Fruit fly (Drosophila melanogaster) whole organism, embryonic: ENCODE results near the gene CG3726.
A peak's percentile ranks its signal among the peaks of the same experiment; 100 is the strongest.

Source experiments
- Atf-2 ChIP-seq: fragments of 200-800 bp; sonication (Bioruptor generic); optimal IDR thresholded peaks from 2 replicates; lab custom pipeline; 2016; ENCODE audit warnings: missing biosample characterization, missing genetic modification characterization
- Atf3 ChIP-seq: fragments of 200-800 bp; sonication (Bioruptor generic); optimal IDR thresholded peaks from 3 replicates; lab custom pipeline; 2016; ENCODE audit warnings: missing biosample characterization, missing genetic modification characterization
- CG10147 ChIP-seq: fragments of 200-800 bp; sonication (Bioruptor generic); optimal IDR thresholded peaks from 2 replicates; lab custom pipeline; 2019; ENCODE audit warnings: missing biosample characterization, mild to moderate bottlenecking, missing genetic modification characterization, moderate library complexity
- CG10209 ChIP-seq: fragments of 200-800 bp; sonication (Bioruptor generic); optimal IDR thresholded peaks from 3 replicates; lab custom pipeline; 2017; ENCODE audit warnings: missing biosample characterization, mild to moderate bottlenecking, missing genetic modification characterization, missing genetic modification reagents
- CG11247 ChIP-seq: fragments of 200-800 bp; sonication (Bioruptor generic); IDR thresholded peaks from 2 replicates; pipeline ENCODE4 v1.3.6; 2022; ENCODE audit warnings: missing biosample characterization, missing genetic modification characterization
- CG11696 ChIP-seq: fragments of 200-800 bp; sonication (Bioruptor generic); IDR thresholded peaks from 2 replicates; pipeline ENCODE4 v1.3.6; 2022; ENCODE audit warnings: missing biosample characterization, missing genetic modification characterization
- CG12104 ChIP-seq: fragments of 200-800 bp; sonication (Bioruptor generic); optimal IDR thresholded peaks from 3 replicates; lab custom pipeline; 2016; ENCODE audit warnings: missing biosample characterization, missing genetic modification characterization
- CG12155 ChIP-seq: fragments of 200-800 bp; sonication (Bioruptor generic); optimal IDR thresholded peaks from 3 replicates; lab custom pipeline; 2016; ENCODE audit warnings: missing biosample characterization, missing genetic modification characterization
- CG12659 ChIP-seq: fragments of 200-800 bp; sonication (Bioruptor generic); optimal IDR thresholded peaks from 3 replicates; lab custom pipeline; 2017; ENCODE audit warnings: mild to moderate bottlenecking, missing biosample characterization, missing genetic modification reagents, missing genetic modification characterization
- CG14441 ChIP-seq: fragments of 200-800 bp; sonication (Bioruptor generic); IDR thresholded peaks from 2 replicates; pipeline ENCODE4 v1.3.6; 2022; ENCODE audit warnings: missing biosample characterization, missing genetic modification characterization
- CG14965 ChIP-seq: fragments of 200-800 bp; sonication (Bioruptor generic); optimal IDR thresholded peaks from 2 replicates; lab custom pipeline; 2016; ENCODE audit warnings: missing biosample characterization, missing genetic modification characterization, borderline replicate concordance
- CG1603 ChIP-seq: fragments of 200-800 bp; sonication (Bioruptor generic); optimal IDR thresholded peaks from 2 replicates; lab custom pipeline; 2019; ENCODE audit warnings: missing biosample characterization, mild to moderate bottlenecking, missing genetic modification characterization, moderate library complexity
- CG1792 ChIP-seq: fragments of 200-800 bp; sonication (Bioruptor generic); optimal IDR thresholded peaks from 2 replicates; lab custom pipeline; 2016; ENCODE audit warnings: missing biosample characterization, missing genetic modification characterization
- CG18262 ChIP-seq: fragments of 200-800 bp; optimal IDR thresholded peaks from 3 replicates; lab custom pipeline; 2019; ENCODE audit warnings: missing biosample characterization, mild to moderate bottlenecking, missing genetic modification characterization, moderate library complexity
- CG1832 ChIP-seq: fragments of 200-800 bp; sonication (Bioruptor generic); optimal IDR thresholded peaks from 2 replicates; lab custom pipeline; 2017; ENCODE audit warnings: missing biosample characterization, mild to moderate bottlenecking, missing genetic modification characterization, inconsistent platforms
- CG2678 ChIP-seq: fragments of 200-800 bp; sonication (Bioruptor generic); optimal IDR thresholded peaks from 3 replicates; lab custom pipeline; 2019; ENCODE audit warnings: missing biosample characterization, mild to moderate bottlenecking, missing genetic modification characterization, moderate library complexity
- CG30020 ChIP-seq: fragments of 200-800 bp; optimal IDR thresholded peaks from 2 replicates; lab custom pipeline; 2019; ENCODE audit warnings: missing biosample characterization, mild to moderate bottlenecking, missing genetic modification characterization, moderate library complexity
- CG31224 ChIP-seq: fragments of 200-800 bp; sonication (Bioruptor generic); IDR thresholded peaks from 2 replicates; pipeline ENCODE4 v1.3.6; 2022; ENCODE audit warnings: missing biosample characterization, missing genetic modification characterization
- CG31388 ChIP-seq: fragments of 200-800 bp; sonication (Bioruptor generic); optimal IDR thresholded peaks from 2 replicates; lab custom pipeline; 2016; ENCODE audit warnings: missing biosample characterization, missing genetic modification characterization
- CG5953 ChIP-seq: fragments of 200-800 bp; sonication (Bioruptor generic); IDR thresholded peaks from 2 replicates; pipeline ENCODE4 v1.3.6; 2022; ENCODE audit warnings: missing biosample characterization, missing genetic modification characterization
- CG6254 ChIP-seq: fragments of 200-800 bp; sonication (Bioruptor generic); optimal IDR thresholded peaks from 3 replicates; lab custom pipeline; 2017; ENCODE audit warnings: mild to moderate bottlenecking, missing biosample characterization, missing genetic modification reagents, missing genetic modification characterization
- CG8388 ChIP-seq: fragments of 200-800 bp; sonication (Bioruptor generic); optimal IDR thresholded peaks from 2 replicates; lab custom pipeline; 2019; ENCODE audit warnings: missing biosample characterization, mild to moderate bottlenecking, missing genetic modification characterization, moderate library complexity
- CG8924 ChIP-seq: fragments of 200-800 bp; optimal IDR thresholded peaks from 3 replicates; lab custom pipeline; 2019; ENCODE audit warnings: missing biosample characterization, mild to moderate bottlenecking, missing genetic modification characterization, moderate library complexity
- CG9817 ChIP-seq: fragments of 200-800 bp; sonication (Bioruptor generic); optimal IDR thresholded peaks from 2 replicates; lab custom pipeline; 2018; ENCODE audit warnings: missing biosample characterization, mild to moderate bottlenecking, missing genetic modification characterization, moderate library complexity
- D19A ChIP-seq: fragments of 200-800 bp; optimal IDR thresholded peaks from 3 replicates; lab custom pipeline; 2019; ENCODE audit warnings: missing biosample characterization, mild to moderate bottlenecking, missing genetic modification characterization, moderate library complexity
- Fer3 ChIP-seq: fragments of 200-800 bp; sonication (Bioruptor generic); optimal IDR thresholded peaks from 2 replicates; lab custom pipeline; 2018; ENCODE audit warnings: missing biosample characterization, mild to moderate bottlenecking, missing genetic modification characterization, moderate library complexity
- HLHmδ ChIP-seq: fragments of 200-800 bp; sonication (Bioruptor generic); optimal IDR thresholded peaks from 2 replicates; lab custom pipeline; 2018; ENCODE audit warnings: missing biosample characterization, mild to moderate bottlenecking, missing genetic modification characterization, moderate library complexity
- Hmr ChIP-seq: fragments of 200-800 bp; sonication (Bioruptor generic); optimal IDR thresholded peaks from 3 replicates; lab custom pipeline; 2017; ENCODE audit warnings: mild to moderate bottlenecking, missing biosample characterization, missing genetic modification reagents, missing genetic modification characterization
- Hr78 ChIP-seq, 2 experiments: fragments of 200-800 bp in 1 of 2; fragments of >200 bp in 1 of 2; sonication (Bioruptor generic) in 1 of 2; optimal IDR thresholded peaks; 2 replicates each; lab custom pipeline; 2017 to 2019; ENCODE audit warnings: missing biosample characterization in 2 of 2, missing genetic modification characterization in 2 of 2, mild to moderate bottlenecking in 1 of 2, moderate library complexity in 1 of 2
- Mes4 ChIP-seq: fragments of 200-800 bp; sonication (Bioruptor generic); optimal IDR thresholded peaks from 2 replicates; lab custom pipeline; 2016; ENCODE audit warnings: missing biosample characterization, missing genetic modification characterization
- NC2α ChIP-seq: fragments of 200-800 bp; sonication (Bioruptor generic); optimal IDR thresholded peaks from 2 replicates; lab custom pipeline; 2016; ENCODE audit warnings: missing biosample characterization, missing genetic modification characterization
- Neu2 ChIP-seq: fragments of 200-800 bp; sonication (Bioruptor generic); optimal IDR thresholded peaks from 3 replicates; lab custom pipeline; 2016; ENCODE audit warnings: missing biosample characterization, missing genetic modification characterization, borderline replicate concordance
- Rfx ChIP-seq: fragments of 200-800 bp; sonication (Bioruptor generic); IDR thresholded peaks from 2 replicates; pipeline ENCODE4 v1.3.6; 2022; ENCODE audit warnings: missing biosample characterization, missing genetic modification characterization
- Stat92E ChIP-seq, 3 experiments: fragments of >200 bp in 2 of 3; fragments of 200-800 bp in 1 of 3; sonication (Bioruptor generic) in 1 of 3; optimal IDR thresholded peaks; 2 replicates each; lab custom pipeline; 2017 to 2019; ENCODE audit warnings: missing biosample characterization in 3 of 3, missing genetic modification characterization in 3 of 3, mild to moderate bottlenecking in 1 of 3, moderate library complexity in 1 of 3
- bowl ChIP-seq: fragments of 200-800 bp; sonication (Bioruptor generic); IDR thresholded peaks from 2 replicates; pipeline ENCODE4 v1.3.6; 2022; ENCODE audit warnings: missing biosample characterization, missing genetic modification characterization
- bsh ChIP-seq, 2 experiments: fragments of 200-800 bp; sonication (Bioruptor generic); optimal IDR thresholded peaks; 2 replicates each; lab custom pipeline; 2017 to 2018; ENCODE audit warnings: mild to moderate bottlenecking in 2 of 2, missing biosample characterization in 2 of 2, missing genetic modification characterization in 2 of 2, moderate library complexity in 1 of 2
- ftz-f1 ChIP-seq: fragments of 200-800 bp; sonication (Bioruptor generic); optimal IDR thresholded peaks from 2 replicates; lab custom pipeline; 2016; ENCODE audit warnings: missing biosample characterization, missing genetic modification characterization
- her ChIP-seq: fragments of 200-800 bp; sonication (Bioruptor generic); optimal IDR thresholded peaks from 2 replicates; lab custom pipeline; 2016; ENCODE audit warnings: missing biosample characterization, missing genetic modification characterization
- insv ChIP-seq, 2 experiments: fragments of 200-800 bp; sonication (Bioruptor generic); optimal IDR thresholded peaks; 3 replicates each; lab custom pipeline; 2016 to 2018; ENCODE audit warnings: missing biosample characterization in 2 of 2, missing genetic modification characterization in 2 of 2
- mld ChIP-seq: fragments of 200-800 bp; sonication (Bioruptor generic); IDR thresholded peaks from 3 replicates; pipeline ENCODE4 v1.3.6; 2022; ENCODE audit warnings: missing biosample characterization, missing genetic modification characterization; ENCODE audit not compliant: partially characterized antibody
- nerfin-1 ChIP-seq: fragments of 200-800 bp; sonication (Bioruptor generic); optimal IDR thresholded peaks from 3 replicates; lab custom pipeline; 2019; ENCODE audit warnings: missing biosample characterization, mild to moderate bottlenecking, missing genetic modification characterization, moderate library complexity
- phol ChIP-seq: fragments of 200-800 bp; sonication (Bioruptor generic); optimal IDR thresholded peaks from 3 replicates; lab custom pipeline; 2018; ENCODE audit warnings: missing biosample characterization, mild to moderate bottlenecking, missing genetic modification characterization, moderate library complexity
- pita ChIP-seq: fragments of 200-800 bp; sonication (Bioruptor generic); optimal IDR thresholded peaks from 2 replicates; lab custom pipeline; 2017; ENCODE audit warnings: missing biosample characterization, mild to moderate bottlenecking, missing genetic modification characterization
- salm ChIP-seq: fragments of 200-800 bp; sonication (Bioruptor generic); optimal IDR thresholded peaks from 2 replicates; lab custom pipeline; 2018; ENCODE audit warnings: missing biosample characterization, mild to moderate bottlenecking, missing genetic modification characterization
- seq ChIP-seq: fragments of 200-800 bp; sonication (Bioruptor generic); IDR thresholded peaks from 2 replicates; pipeline ENCODE4 v1.3.6; 2022; ENCODE audit warnings: missing biosample characterization, missing genetic modification characterization
- slbo ChIP-seq: fragments of 200-800 bp; sonication (Bioruptor generic); IDR thresholded peaks from 2 replicates; pipeline ENCODE4 v1.3.6; 2022; ENCODE audit warnings: missing biosample characterization, missing genetic modification characterization
- trh ChIP-seq: fragments of 200-800 bp; sonication (Bioruptor generic); optimal IDR thresholded peaks from 2 replicates; lab custom pipeline; 2016; ENCODE audit warnings: missing biosample characterization, missing genetic modification characterization
- unc-4 ChIP-seq: fragments of 200-800 bp; sonication (Bioruptor generic); IDR thresholded peaks from 2 replicates; pipeline ENCODE4 v1.3.6; 2022; ENCODE audit warnings: missing biosample characterization, missing genetic modification characterization; ENCODE audit not compliant: partially characterized antibody
- zen2 ChIP-seq: fragments of 200-800 bp; sonication (Bioruptor generic); IDR thresholded peaks from 3 replicates; pipeline ENCODE4 v1.3.6; 2022; ENCODE audit warnings: missing biosample characterization, missing genetic modification characterization; ENCODE audit not compliant: partially characterized antibody

The CG3726 gene

DNA sequence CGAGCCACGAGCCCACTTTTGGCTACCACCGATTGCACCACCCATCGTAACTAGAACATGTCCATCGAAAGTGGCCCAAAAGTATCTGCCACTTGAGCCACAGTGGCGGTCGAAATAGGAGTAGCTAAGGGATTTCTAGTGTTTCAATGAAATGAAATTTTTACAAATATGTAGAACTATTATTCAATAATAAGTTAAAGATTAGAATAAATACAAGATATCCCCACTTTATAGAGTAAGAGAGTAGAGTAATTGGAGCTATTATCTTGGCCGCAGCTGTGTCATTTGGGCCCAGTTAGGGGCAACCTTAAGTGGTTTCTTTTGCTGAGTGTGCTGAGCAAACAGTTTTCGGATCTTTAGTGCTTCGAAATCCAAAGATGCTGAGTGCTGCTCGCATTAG lies 72.5 kb downstream of the CG3726 start (continued):
- peak; percentile 49 for TF ChIP-seq CG8388 (GFP tag; lab: Kevin White, UChicago)
- TF ChIP-seq CG1832 (GFP tag; lab: Kevin White, UChicago) = no peak
- peak; percentile 40; the same call in 1 of the 2 replicates for TF ChIP-seq CG31224 (GFP tag; lab: Robert Waterston, UW)
- peak; percentile 12 for TF ChIP-seq salm (tag; lab: Kevin White, UChicago)
- no peak for TF ChIP-seq CG12104 (GFP tag; lab: Kevin White, UChicago)
- peak; percentile 54 for TF ChIP-seq CG1603 (tag; lab: Kevin White, UChicago)
- TF ChIP-seq her (GFP tag; lab: Kevin White, UChicago) = no peak
- no peak for TF ChIP-seq Mes4 (GFP tag; lab: Kevin White, UChicago)
- TF ChIP-seq pita (GFP tag; lab: Kevin White, UChicago) = no peak
- TF ChIP-seq CG10209 = peak; percentile 14
- TF ChIP-seq CG31388 (GFP tag; lab: Kevin White, UChicago) = no peak
- no peak for TF ChIP-seq unc-4 (GFP tag; lab: Robert Waterston, UW)
- TF ChIP-seq CG10147 (GFP tag; lab: Kevin White, UChicago) = no peak
- TF ChIP-seq nerfin-1 = no peak
- TF ChIP-seq Rfx = peak; percentile 50; the same call in 1 of the 2 replicates
- no peak for TF ChIP-seq HLHmδ (GFP tag; lab: Kevin White, UChicago)
- peak in 1 of 2 experiments; percentile 64 for TF ChIP-seq bsh (GFP tag; optimal IDR thresholded peaks at IDR 0.05; lab: Kevin White, UChicago)
- TF ChIP-seq phol = peak; percentile 56
- TF ChIP-seq slbo (GFP tag; lab: Robert Waterston, UW) = peak; percentile 23; the same call in 1 of the 2 replicates
- peak; percentile 72 for TF ChIP-seq CG11696 (GFP tag; lab: Robert Waterston, UW)
- TF ChIP-seq mld = no peak
- peak; percentile 33 for TF ChIP-seq CG12659
- TF ChIP-seq CG11247 (GFP tag; lab: Robert Waterston, UW) = no peak
- peak; percentile 63 for TF ChIP-seq CG2678 (tag; lab: Kevin White, UChicago)
- no peak for TF ChIP-seq CG12155 (GFP tag; lab: Kevin White, UChicago)
- TF ChIP-seq CG30020 = no peak
- TF ChIP-seq trh (GFP tag; lab: Kevin White, UChicago) = no peak
- no peak for TF ChIP-seq CG14965 (GFP tag; lab: Kevin White, UChicago)
- no peak for TF ChIP-seq insv (GFP tag; optimal IDR thresholded peaks at IDR 0.05; lab: Kevin White, UChicago)
- TF ChIP-seq NC2α (GFP tag; lab: Kevin White, UChicago) = no peak
- TF ChIP-seq CG9817 (tag; lab: Kevin White, UChicago) = peak; percentile 6
- TF ChIP-seq CG8924 (tag; lab: Kevin White, UChicago) = peak; percentile 47
- no peak for TF ChIP-seq CG1792 (GFP tag; lab: Kevin White, UChicago)
- TF ChIP-seq Atf3 (GFP tag; lab: Kevin White, UChicago) = no peak
- no peak for TF ChIP-seq zen2
- TF ChIP-seq Atf-2 = no peak
- peak; percentile 33 for TF ChIP-seq Hmr
- TF ChIP-seq Fer3 = peak; percentile 15
- TF ChIP-seq bowl = no peak
- TF ChIP-seq D19A = peak; percentile 28
- peak; percentile 59 for TF ChIP-seq CG14441 (GFP tag; lab: Robert Waterston, UW)
- no peak for TF ChIP-seq Hr78 (GFP tag; optimal IDR thresholded peaks at IDR 0.05; lab: Kevin White, UChicago)
- TF ChIP-seq CG6254 = peak; percentile 10
- TF ChIP-seq Neu2 (GFP tag; lab: Kevin White, UChicago) = no peak
- peak; percentile 56 for TF ChIP-seq seq (GFP tag; lab: Robert Waterston, UW)
- peak; percentile 60 for TF ChIP-seq CG18262
- no peak for TF ChIP-seq ftz-f1
- no peak for TF ChIP-seq CG5953 (GFP tag; lab: Robert Waterston, UW)
- no peak for TF ChIP-seq Stat92E (GFP tag; optimal IDR thresholded peaks at IDR 0.05; lab: Kevin White, UChicago)
